Fruit fly (Drosophila melanogaster): Measurements from ENCODE around the gene GMF.

GMF gene

dm6 chr2L:16286360-16287005 is 16.3 kb downstream of the GMF start (continued):
- TF ChIP-seq CG7368 (GFP tag; optimal IDR thresholded peaks at IDR 0.05) (peak; percentile 17), CG10631 (GFP tag; optimal IDR thresholded peaks at IDR 0.05) (peak; percentile 81), salr (GFP tag; optimal IDR thresholded peaks at IDR 0.05) (peak; percentile 46 to 79), CG10669 (GFP tag; optimal IDR thresholded peaks at IDR 0.05) (peak; percentile 75), ss (GFP tag; optimal IDR thresholded peaks at IDR 0.05) (peak; percentile 58 to 60), Ets96B (tag; optimal IDR thresholded peaks at IDR 0.05) (peak; percentile 75), Sox14 (GFP tag; optimal IDR thresholded peaks at IDR 0.05) (peak; percentile 81), topi (GFP tag; optimal IDR thresholded peaks at IDR 0.05) (peak; percentile 66), CG8119 (GFP tag; IDR thresholded peaks at IDR 0.05) (no peak), CG15336 (GFP tag; IDR thresholded peaks at IDR 0.05) (no peak), fd59A (GFP tag; optimal IDR thresholded peaks at IDR 0.05) (peak; percentile 40), CG11902 (GFP tag; optimal IDR thresholded peaks at IDR 0.05) (peak; percentile 27), acj6 (GFP tag; optimal IDR thresholded peaks at IDR 0.05) (peak; percentile 72), CG4318 (GFP tag; optimal IDR thresholded peaks at IDR 0.05) (peak; percentile 74), CG9139 (GFP tag; optimal IDR thresholded peaks at IDR 0.05) (peak; percentile 63), net (GFP tag; optimal IDR thresholded peaks at IDR 0.05) (peak; percentile 80), Hr4 (GFP tag; optimal IDR thresholded peaks at IDR 0.05) (peak; percentile 84), CG8632 (GFP tag; optimal IDR thresholded peaks at IDR 0.05) (peak; percentile 72), CG34406 (GFP tag; optimal IDR thresholded peaks at IDR 0.05) (peak; percentile 65), CG31627 (GFP tag; optimal IDR thresholded peaks at IDR 0.05) (peak; percentile 60), esn (GFP tag; optimal IDR thresholded peaks at IDR 0.05) (peak; percentile 62), dsx (GFP tag; optimal IDR thresholded peaks at IDR 0.05; ENCODE audit: poor library complexity, severe bottlenecking) (peak; percentile 71), CG6808 (GFP tag; optimal IDR thresholded peaks at IDR 0.05) (peak; percentile 58), CG8319 (GFP tag; optimal IDR thresholded peaks at IDR 0.05) (peak; percentile 51), Ets21C (GFP tag; optimal IDR thresholded peaks at IDR 0.05) (peak; percentile 46), CG6276 (GFP tag; optimal IDR thresholded peaks at IDR 0.05) (peak; percentile 83), fd85E (GFP tag; optimal IDR thresholded peaks at IDR 0.05) (no peak)

- peak; percentile 87 for TF ChIP-seq CG10669 (GFP tag; optimal IDR thresholded peaks at IDR 0.05)
- TF ChIP-seq Gug (GFP tag; IDR thresholded peaks at IDR 0.05) = no peak
- peak; percentile 84 for TF ChIP-seq CG11762 (GFP tag; optimal IDR thresholded peaks at IDR 0.05; ENCODE audit: insufficient read depth)
- TF ChIP-seq svp (GFP tag) = peak; percentile 95
- peak; percentile 82 for TF ChIP-seq Eip93F (GFP tag; optimal IDR thresholded peaks at IDR 0.05)
- TF ChIP-seq CG9139 (GFP tag; optimal IDR thresholded peaks at IDR 0.05) = peak; percentile 31
- peak; percentile 71 for TF ChIP-seq dac (GFP tag; optimal IDR thresholded peaks at IDR 0.05)
- TF ChIP-seq cyc (GFP tag; optimal IDR thresholded peaks at IDR 0.05) = peak; percentile 92
- TF ChIP-seq achi (GFP tag; optimal IDR thresholded peaks at IDR 0.05) = peak; percentile 83
- peak; percentile 86 for TF ChIP-seq net (GFP tag; optimal IDR thresholded peaks at IDR 0.05)
- peak; percentile 38 to 79 for TF ChIP-seq salr (GFP tag; optimal IDR thresholded peaks at IDR 0.05)
- no peak for TF ChIP-seq CG15336 (GFP tag; IDR thresholded peaks at IDR 0.05)
- TF ChIP-seq Eip75B (GFP tag; optimal IDR thresholded peaks at IDR 0.05) = peak; percentile 83
- peak in 1 of 2 experiments; percentile 70 for TF ChIP-seq ss (GFP tag; optimal IDR thresholded peaks at IDR 0.05)
- TF ChIP-seq CG6163 (GFP tag; IDR thresholded peaks at IDR 0.05) = no peak
- TF ChIP-seq CG6276 (GFP tag; optimal IDR thresholded peaks at IDR 0.05) = peak; percentile 70
- TF ChIP-seq CG34406 (GFP tag; optimal IDR thresholded peaks at IDR 0.05) = peak; percentile 86
- TF ChIP-seq topi (GFP tag; optimal IDR thresholded peaks at IDR 0.05) = peak; percentile 92
- no peak for TF ChIP-seq CG11294 (GFP tag; IDR thresholded peaks at IDR 0.05)
- peak; percentile 54 for TF ChIP-seq spab (GFP tag; optimal IDR thresholded peaks at IDR 0.05)
- peak; percentile 83 for TF ChIP-seq Sox15 (GFP tag; optimal IDR thresholded peaks at IDR 0.05)
- peak; percentile 92 for TF ChIP-seq Met (GFP tag; optimal IDR thresholded peaks at IDR 0.05)
- peak; percentile 83 for TF ChIP-seq CG1621 (tag; optimal IDR thresholded peaks at IDR 0.05)
- TF ChIP-seq Hr38 (GFP tag; optimal IDR thresholded peaks at IDR 0.05) = no peak
- peak; percentile 22 for TF ChIP-seq fkh (GFP tag; optimal IDR thresholded peaks at IDR 0.05)
- TF ChIP-seq Ets96B (tag; optimal IDR thresholded peaks at IDR 0.05) = peak; percentile 86
- TF ChIP-seq OdsH (GFP tag; optimal IDR thresholded peaks at IDR 0.05) = peak; percentile 91
- TF ChIP-seq CG8319 (GFP tag; optimal IDR thresholded peaks at IDR 0.05) = peak; percentile 77
- TF ChIP-seq Eip78C (GFP tag) = peak; percentile 97
- TF ChIP-seq CG6854 (GFP tag; optimal IDR thresholded peaks at IDR 0.05) = peak; percentile 55
- peak; percentile 85 for TF ChIP-seq vri (GFP tag; optimal IDR thresholded peaks at IDR 0.05)
Observed at dm6 chr2L:16285692-16286359, 16.9 kb downstream of the GMF start.

Data from whole organism, prepupa.